Worm (Caenorhabditis elegans): Measurements from ENCODE around the gene T24C4.10.

The T24C4.10 gene

ce11 chrIII:883595-883994 is 7.4 kb downstream of the T24C4.10 start:
- no peak for TF ChIP-seq cog-1 (tag; optimal IDR thresholded peaks at IDR 0.05)
- TF ChIP-seq T22C8.4 (GFP tag; IDR thresholded peaks at IDR 0.05) = no peak
- no peak for TF ChIP-seq ztf-23 (GFP tag; IDR thresholded peaks at IDR 0.05)
- TF ChIP-seq ztf-29 (GFP tag; IDR thresholded peaks at IDR 0.05) = no peak
- no peak for TF ChIP-seq flt-1 (GFP tag; IDR thresholded peaks at IDR 0.05)
- TF ChIP-seq ref-1 (GFP tag; conservative IDR thresholded peaks at IDR 0.05) = no peak
- TF ChIP-seq med-1 (GFP tag; optimal IDR thresholded peaks at IDR 0.05; ENCODE audit: insufficient read depth) = no peak
- TF ChIP-seq klf-2 (GFP tag; conservative IDR thresholded peaks at IDR 0.05) = no peak

DNA sequence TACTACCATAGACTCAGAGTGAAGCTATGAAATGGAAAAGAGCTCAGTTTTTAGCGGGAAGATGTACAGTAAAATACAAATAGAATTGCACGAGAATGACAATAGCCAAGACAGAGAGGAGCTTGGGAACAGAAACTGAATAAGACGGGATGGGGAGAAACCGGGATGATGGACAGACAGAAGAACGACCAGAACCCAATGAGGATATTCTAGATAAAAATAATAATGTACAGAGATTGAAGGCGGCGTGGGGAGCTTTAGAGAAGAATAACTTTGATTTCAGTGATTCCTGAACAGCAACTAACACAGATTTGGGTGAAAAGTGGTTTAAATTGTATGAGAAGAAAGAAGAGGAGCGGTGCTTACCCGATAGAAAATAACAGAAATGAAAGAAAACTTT is 9.6 kb downstream of the T24C4.10 start:
- TF ChIP-seq tab-1 (GFP tag; IDR thresholded peaks at IDR 0.05) (no peak), klf-2 (GFP tag; conservative IDR thresholded peaks at IDR 0.05) (no peak), cog-1 (tag; optimal IDR thresholded peaks at IDR 0.05) (no peak), ref-1 (GFP tag; conservative IDR thresholded peaks at IDR 0.05) (no peak), T22C8.4 (GFP tag; IDR thresholded peaks at IDR 0.05) (no peak)

DNA sequence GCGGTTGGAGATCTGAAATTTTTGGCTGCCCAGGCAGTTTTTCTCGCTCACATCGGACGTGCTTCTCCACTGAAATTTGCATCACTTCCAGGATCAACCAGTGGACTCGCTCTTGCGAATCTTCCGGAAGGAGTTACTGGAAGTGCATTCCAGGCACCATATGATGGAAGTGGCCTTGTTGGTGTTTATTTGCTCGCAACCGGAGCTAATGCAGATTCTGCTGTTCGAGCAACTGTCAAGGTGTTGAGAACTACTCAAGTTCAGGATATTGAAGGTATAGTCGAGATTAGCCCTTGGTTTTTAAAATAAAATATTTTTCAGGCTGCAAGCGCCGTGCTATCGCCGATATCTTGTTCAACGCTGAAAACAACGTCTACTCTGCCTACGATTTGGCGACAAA is 10.2 kb downstream of the T24C4.10 start:
- TF ChIP-seq tab-1 (GFP tag; IDR thresholded peaks at IDR 0.05) (no peak), ztf-29 (GFP tag; IDR thresholded peaks at IDR 0.05) (no peak), klf-2 (GFP tag; conservative IDR thresholded peaks at IDR 0.05) (no peak), T22C8.4 (GFP tag; IDR thresholded peaks at IDR 0.05) (no peak), flt-1 (GFP tag; IDR thresholded peaks at IDR 0.05) (no peak), ref-1 (GFP tag; conservative IDR thresholded peaks at IDR 0.05) (no peak), med-1 (GFP tag; optimal IDR thresholded peaks at IDR 0.05; ENCODE audit: insufficient read depth) (no peak), ztf-23 (GFP tag; IDR thresholded peaks at IDR 0.05) (no peak), cog-1 (tag; optimal IDR thresholded peaks at IDR 0.05) (no peak)

ce11 chrIII:879634-880033 is 11.4 kb downstream of the T24C4.10 start, which contains the start of the genes T24C4.5 and ucr-2.3:
TSS of gene T24C4.5 (minus strand) at chrIII:879734.
TSS of gene ucr-2.3 (plus strand) at chrIII:879860.
- TF ChIP-seq ztf-23 (GFP tag; IDR thresholded peaks at IDR 0.05) (no peak), ztf-29 (GFP tag; IDR thresholded peaks at IDR 0.05) (no peak)

- TF ChIP-seq tab-1 (GFP tag; IDR thresholded peaks at IDR 0.05) = no peak
- TF ChIP-seq ztf-29 (GFP tag; IDR thresholded peaks at IDR 0.05) = no peak
- no peak for TF ChIP-seq ztf-23 (GFP tag; IDR thresholded peaks at IDR 0.05)
- TF ChIP-seq flt-1 (GFP tag; IDR thresholded peaks at IDR 0.05) = no peak
- no peak for TF ChIP-seq T22C8.4 (GFP tag; IDR thresholded peaks at IDR 0.05)
- TF ChIP-seq ref-1 (GFP tag; conservative IDR thresholded peaks at IDR 0.05) = no peak
- TF ChIP-seq klf-2 (GFP tag; conservative IDR thresholded peaks at IDR 0.05) = no peak
- no peak for TF ChIP-seq cog-1 (tag; optimal IDR thresholded peaks at IDR 0.05)
- TF ChIP-seq med-1 (GFP tag; optimal IDR thresholded peaks at IDR 0.05; ENCODE audit: insufficient read depth) = no peak
Observed at ce11 chrIII:873432-873831, 17.6 kb downstream of the T24C4.10 start, which contains the start of gene clc-19. TSS of gene clc-19 (minus strand) at chrIII:873566.

ce11 chrIII:872373-872772 is 18.7 kb downstream of the T24C4.10 start, which contains the start of the genes T24C4.3 and clc-20:
TSS of gene T24C4.3 (minus strand) at chrIII:872473.
TSS of gene clc-20 (plus strand) at chrIII:872583.
- TF ChIP-seq ztf-29 (GFP tag; IDR thresholded peaks at IDR 0.05) = no peak
- no peak for TF ChIP-seq ztf-23 (GFP tag; IDR thresholded peaks at IDR 0.05)
- no peak for TF ChIP-seq med-1 (GFP tag; optimal IDR thresholded peaks at IDR 0.05; ENCODE audit: insufficient read depth)
- TF ChIP-seq flt-1 (GFP tag; IDR thresholded peaks at IDR 0.05) = no peak
- no peak for TF ChIP-seq cog-1 (tag; optimal IDR thresholded peaks at IDR 0.05)
- TF ChIP-seq T22C8.4 (GFP tag; IDR thresholded peaks at IDR 0.05) = no peak
- no peak for TF ChIP-seq klf-2 (GFP tag; conservative IDR thresholded peaks at IDR 0.05)
- no peak for TF ChIP-seq tab-1 (GFP tag; IDR thresholded peaks at IDR 0.05)
- TF ChIP-seq ref-1 (GFP tag; conservative IDR thresholded peaks at IDR 0.05) = no peak

ce11 chrIII:870555-870954 is 20.5 kb downstream of the T24C4.10 start:
- TF ChIP-seq klf-2 (GFP tag; conservative IDR thresholded peaks at IDR 0.05) (no peak), flt-1 (GFP tag; IDR thresholded peaks at IDR 0.05) (no peak), cog-1 (tag; optimal IDR thresholded peaks at IDR 0.05) (no peak), tab-1 (GFP tag; IDR thresholded peaks at IDR 0.05) (no peak)

ce11 chrIII:869869-870268 is 21.2 kb downstream of the T24C4.10 start, which contains the start of gene T24C4.2:
TSS of gene T24C4.2 (minus strand) at chrIII:869969.
- TF ChIP-seq T22C8.4 (GFP tag; IDR thresholded peaks at IDR 0.05) = 0 out of 2 replicates have a peak, but pooled peaks have one; percentile 19
- no peak for TF ChIP-seq cog-1 (tag; optimal IDR thresholded peaks at IDR 0.05)

DNA sequence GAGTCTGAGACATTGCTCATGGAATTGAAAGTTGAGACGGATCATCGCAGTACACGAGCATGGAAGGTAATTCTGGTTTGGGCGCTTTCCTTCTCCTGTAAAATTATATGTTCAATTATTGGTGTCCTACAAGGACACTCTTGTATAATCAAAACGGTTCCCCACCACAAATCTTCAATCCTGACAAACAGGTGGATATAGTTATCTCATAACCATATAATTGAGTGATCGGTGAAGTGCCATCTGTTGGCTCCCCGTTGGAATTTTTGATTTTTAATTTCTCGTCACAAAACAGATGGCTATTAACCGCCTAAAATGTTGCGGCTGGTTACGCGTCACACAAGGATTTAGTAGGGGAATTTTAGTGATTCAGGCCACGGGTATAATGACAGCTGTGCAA is 22.2 kb downstream of the T24C4.10 start:
- no peak for TF ChIP-seq cog-1 (tag; optimal IDR thresholded peaks at IDR 0.05)
- no peak for TF ChIP-seq T22C8.4 (GFP tag; IDR thresholded peaks at IDR 0.05)
- TF ChIP-seq ztf-23 (GFP tag; IDR thresholded peaks at IDR 0.05) = no peak
- no peak for TF ChIP-seq klf-2 (GFP tag; conservative IDR thresholded peaks at IDR 0.05)
- TF ChIP-seq flt-1 (GFP tag; IDR thresholded peaks at IDR 0.05) = no peak
- TF ChIP-seq tab-1 (GFP tag; IDR thresholded peaks at IDR 0.05) = no peak
- no peak for TF ChIP-seq ztf-29 (GFP tag; IDR thresholded peaks at IDR 0.05)
- TF ChIP-seq med-1 (GFP tag; optimal IDR thresholded peaks at IDR 0.05; ENCODE audit: insufficient read depth) = no peak
- no peak for TF ChIP-seq ref-1 (GFP tag; conservative IDR thresholded peaks at IDR 0.05)

- TF ChIP-seq flt-1 (GFP tag; IDR thresholded peaks at IDR 0.05) (no peak), cog-1 (tag; optimal IDR thresholded peaks at IDR 0.05) (no peak), ref-1 (GFP tag; conservative IDR thresholded peaks at IDR 0.05) (no peak), T22C8.4 (GFP tag; IDR thresholded peaks at IDR 0.05) (no peak)
Observed at ce11 chrIII:861819-862356, 29.2 kb downstream of the T24C4.10 start, which contains the start of gene arx-4. TSS of gene arx-4 (plus strand) at chrIII:862306.

- TF ChIP-seq ref-1 (GFP tag; conservative IDR thresholded peaks at IDR 0.05) (no peak), T22C8.4 (GFP tag; IDR thresholded peaks at IDR 0.05) (no peak), klf-2 (GFP tag; conservative IDR thresholded peaks at IDR 0.05) (no peak), tab-1 (GFP tag; IDR thresholded peaks at IDR 0.05) (no peak), cog-1 (tag; optimal IDR thresholded peaks at IDR 0.05) (no peak), med-1 (GFP tag; optimal IDR thresholded peaks at IDR 0.05; ENCODE audit: insufficient read depth) (no peak), flt-1 (GFP tag; IDR thresholded peaks at IDR 0.05) (no peak), ztf-29 (GFP tag; IDR thresholded peaks at IDR 0.05) (no peak), ztf-23 (GFP tag; IDR thresholded peaks at IDR 0.05) (no peak)
Observed at ce11 chrIII:859898-860297, 31.1 kb downstream of the T24C4.10 start, which contains the start of gene exos-4.2. TSS of gene exos-4.2 (plus strand) at chrIII:860198.

Measured in whole organism, midembryonic.